Worm (Caenorhabditis elegans) whole organism, L4 larva: Measurements from ENCODE around the gene abcf-2.

Experiments
- F26F4.8 ChIP-seq: fragments of 200-800 bp; sonication (Bioruptor generic); conservative IDR thresholded peaks from 2 replicates; pipeline ENCODE4 v1.3.6; 2022; ENCODE audit warnings: missing genetic modification characterization, missing compliant biosample characterization
- F44E2.7 ChIP-seq: fragments of 200-800 bp; sonication (Bioruptor generic); IDR thresholded peaks from 2 replicates; pipeline ENCODE4 v2.1.2; 2022; ENCODE audit warnings: missing genetic modification characterization, missing compliant biosample characterization
- F49E8.2 ChIP-seq: sonication (generic microtip); optimal IDR thresholded peaks from 2 replicates; lab custom pipeline; 2016; ENCODE audit warnings: missing compliant biosample characterization, mild to moderate bottlenecking, missing genetic modification characterization, borderline replicate concordance
- T26A8.4 ChIP-seq: fragments of 200-800 bp; sonication (Bioruptor generic); IDR thresholded peaks from 2 replicates; pipeline ENCODE4 v1.3.6; 2022; ENCODE audit warnings: missing genetic modification characterization, missing compliant biosample characterization
- Y48G9A.11 ChIP-seq: fragments of 200-800 bp; sonication (Bioruptor generic); IDR thresholded peaks from 2 replicates; pipeline ENCODE4 v1.3.6; 2022; ENCODE audit warnings: missing genetic modification reagents, missing genetic modification characterization, missing compliant biosample characterization
- Y75B8A.6 ChIP-seq: fragments of 200-800 bp; sonication (Bioruptor generic); IDR thresholded peaks from 2 replicates; pipeline ENCODE4 v1.3.6; 2022; ENCODE audit warnings: missing genetic modification reagents, missing genetic modification characterization, missing compliant biosample characterization
- aha-1 ChIP-seq: fragments of 150-350 bp; peaks from one replicate; lab custom pipeline; 2014; ENCODE audit warnings: missing biosample characterization, missing genetic modification characterization
- attf-4 ChIP-seq: sonication (generic microtip); optimal IDR thresholded peaks from 3 replicates; lab custom pipeline; 2017; ENCODE audit warnings: missing biosample characterization, missing genetic modification characterization
- ceh-44 ChIP-seq: fragments of 200-800 bp; sonication (Bioruptor generic); IDR thresholded peaks from 2 replicates; pipeline ENCODE4 v1.3.6; 2022; ENCODE audit warnings: missing genetic modification reagents, missing genetic modification characterization, missing compliant biosample characterization
- daf-16 ChIP-seq, 3 experiments: sonication (generic microtip); optimal IDR thresholded peaks; 2 replicates each; lab custom pipeline; 2016 to 2017; ENCODE audit warnings: missing genetic modification characterization in 3 of 3, missing genetic modification reagents in 3 of 3, mild to moderate bottlenecking in 2 of 3, missing compliant biosample characterization in 2 of 3, missing biosample characterization in 1 of 3, moderate library complexity in 1 of 3
- dmd-8 ChIP-seq: fragments of 200-800 bp; sonication (Bioruptor generic); IDR thresholded peaks from 2 replicates; pipeline ENCODE4 v1.3.6; 2022; ENCODE audit warnings: missing genetic modification characterization, missing compliant biosample characterization
- lim-7 ChIP-seq: fragments of 200-800 bp; sonication (Bioruptor generic); IDR thresholded peaks from 2 replicates; pipeline ENCODE4 v1.3.6; 2022; ENCODE audit warnings: missing genetic modification characterization, missing compliant biosample characterization
- lin-1 ChIP-seq: fragments of 200-800 bp; sonication (Bioruptor generic); IDR thresholded peaks from 2 replicates; pipeline ENCODE4 v1.3.6; 2022; ENCODE audit warnings: missing genetic modification reagents, missing genetic modification characterization, missing compliant biosample characterization
- lin-13 ChIP-seq: fragments of 150-350 bp; optimal IDR thresholded peaks from 2 replicates; lab custom pipeline; 2014; ENCODE audit warnings: missing biosample characterization, missing genetic modification reagents, missing genetic modification characterization
- lin-38 ChIP-seq: fragments of 200-800 bp; sonication (Bioruptor generic); IDR thresholded peaks from 2 replicates; pipeline ENCODE4 v1.3.6; 2022; ENCODE audit warnings: missing genetic modification reagents, missing genetic modification characterization, missing compliant biosample characterization
- mes-2 ChIP-seq: sonication (generic microtip); optimal IDR thresholded peaks from 2 replicates; lab custom pipeline; 2016; ENCODE audit warnings: missing genotype, mild to moderate bottlenecking, missing genetic modification characterization, missing compliant biosample characterization; ENCODE audit not compliant: poor library complexity, severe bottlenecking
- nhr-42 ChIP-seq: fragments of 200-800 bp; sonication (Bioruptor generic); IDR thresholded peaks from 2 replicates; pipeline ENCODE4 v1.3.6; 2022; ENCODE audit warnings: missing genetic modification characterization, missing compliant biosample characterization
- nhr-48 ChIP-seq: sonication (generic microtip); optimal IDR thresholded peaks from 2 replicates; lab custom pipeline; 2016; ENCODE audit warnings: mild to moderate bottlenecking, missing genetic modification characterization, missing compliant biosample characterization
- pha-4 ChIP-seq, 2 experiments: fragments of 150-350 bp in 1 of 2; fragments of 200-800 bp in 1 of 2; sonication (Bioruptor generic) in 1 of 2; IDR thresholded peaks in 1 of 2; optimal IDR thresholded peaks in 1 of 2; 2 replicates each; pipeline versions ENCODE4 v1.3.6 to Lab custom; 2014 to 2022; ENCODE audit warnings: missing genetic modification characterization in 2 of 2, missing genetic modification reagents in 2 of 2, missing biosample characterization in 1 of 2, missing compliant biosample characterization in 1 of 2
- pqm-1 ChIP-seq: sonication (generic microtip); optimal IDR thresholded peaks from 2 replicates; lab custom pipeline; 2017; ENCODE audit warnings: missing biosample characterization, missing genetic modification characterization
- snpc-1.2 ChIP-seq: fragments of 200-800 bp; sonication (Bioruptor generic); IDR thresholded peaks from 2 replicates; pipeline ENCODE4 v1.3.6; 2022; ENCODE audit warnings: missing genetic modification reagents, missing genetic modification characterization, missing compliant biosample characterization
- spr-1 ChIP-seq: sonication (generic microtip); optimal IDR thresholded peaks from 2 replicates; lab custom pipeline; 2016; ENCODE audit warnings: mild to moderate bottlenecking, missing genetic modification characterization, missing compliant biosample characterization
- spr-3 ChIP-seq: fragments of 200-800 bp; sonication (Bioruptor generic); optimal IDR thresholded peaks from 2 replicates; lab custom pipeline; 2018; ENCODE audit warnings: mild to moderate bottlenecking, missing genetic modification characterization, missing compliant biosample characterization
- tra-1 ChIP-seq: fragments of 200-800 bp; sonication (Bioruptor generic); IDR thresholded peaks from 2 replicates; pipeline ENCODE4 v1.3.6; 2022; ENCODE audit warnings: missing genetic modification reagents, missing genetic modification characterization, missing compliant biosample characterization
- unc-130 ChIP-seq: sonication (generic microtip); optimal IDR thresholded peaks from 2 replicates; lab custom pipeline; 2016; ENCODE audit warnings: missing genetic modification reagents, missing genetic modification characterization, missing compliant biosample characterization
- vab-7 ChIP-seq: fragments of 200-800 bp; sonication (Bioruptor generic); IDR thresholded peaks from 2 replicates; pipeline ENCODE4 v1.3.6; 2022; ENCODE audit warnings: missing genetic modification reagents, missing genetic modification characterization, missing compliant biosample characterization
- zip-2 ChIP-seq: fragments of 150-350 bp; optimal IDR thresholded peaks from 2 replicates; lab custom pipeline; 2014; ENCODE audit warnings: missing biosample characterization, missing genetic modification characterization

Gene abcf-2

ce11 chrIII:13411202-13411601, 50.8 kb downstream of the abcf-2 start:
- TF ChIP-seq pha-4 (GFP tag; IDR thresholded peaks at IDR 0.05; lab: Robert Waterston, UW) = 0 out of 2 replicates have a peak, but pooled peaks have one; percentile 31
- TF ChIP-seq pha-4 (tag; optimal IDR thresholded peaks at IDR 0.05; lab: Kevin White, UChicago) = no peak
- 0 out of 2 replicates have a peak, but pooled peaks have one; percentile 12 for TF ChIP-seq tra-1 (GFP tag; lab: Robert Waterston, UW)
- peak; percentile 7 for TF ChIP-seq nhr-48 (tag; lab: Kevin White, UChicago)
- TF ChIP-seq dmd-8 (GFP tag; lab: Robert Waterston, UW) = peak; percentile 82
- no peak for TF ChIP-seq pqm-1 (tag; lab: Kevin White, UChicago)
- TF ChIP-seq aha-1 (tag; lab: Kevin White, UChicago) = no peak
- TF ChIP-seq daf-16 (GFP tag; optimal IDR thresholded peaks at IDR 0.05; lab: Kevin White, UChicago) = peak in 1 of 2 experiments; percentile 42
- TF ChIP-seq daf-16 (tag; optimal IDR thresholded peaks at IDR 0.05; lab: Kevin White, UChicago) = no peak
- TF ChIP-seq F44E2.7 (GFP tag; lab: Robert Waterston, UW) = peak; percentile 59; the same call in 1 of the 2 replicates
- TF ChIP-seq attf-4 (tag; lab: Kevin White, UChicago) = no peak
- peak; percentile 24; the same call in 1 of the 2 replicates for TF ChIP-seq Y48G9A.11 (GFP tag; lab: Robert Waterston, UW)
- 0 out of 2 replicates have a peak, but pooled peaks have one; percentile 30 for TF ChIP-seq T26A8.4 (GFP tag; lab: Robert Waterston, UW)
- TF ChIP-seq vab-7 = peak; percentile 62; the same call in 1 of the 2 replicates
- peak; percentile 23 for TF ChIP-seq lin-13 (GFP tag; lab: Kevin White, UChicago)
- 0 out of 2 replicates have a peak, but pooled peaks have one; percentile 33 for TF ChIP-seq snpc-1.2 (GFP tag; lab: Robert Waterston, UW)
- TF ChIP-seq ceh-44 (GFP tag; lab: Robert Waterston, UW) = peak; percentile 41; the same call in 1 of the 2 replicates
- TF ChIP-seq lin-38 (GFP tag; lab: Robert Waterston, UW) = no peak
- TF ChIP-seq spr-1 (tag; lab: Kevin White, UChicago) = peak; percentile 9
- TF ChIP-seq spr-3 = peak; percentile 28
- no peak for TF ChIP-seq lin-1 (GFP tag; lab: Robert Waterston, UW)
- no peak for TF ChIP-seq nhr-42 (GFP tag; lab: Robert Waterston, UW)
- TF ChIP-seq Y75B8A.6 (GFP tag; lab: Robert Waterston, UW) = 0 out of 2 replicates have a peak, but pooled peaks have one; percentile 28
- peak; percentile 28 for TF ChIP-seq F49E8.2
- no peak for TF ChIP-seq unc-130 (GFP tag; lab: Kevin White, UChicago)
- peak; percentile 81 for TF ChIP-seq lim-7 (GFP tag; lab: Robert Waterston, UW)
- TF ChIP-seq zip-2 = peak; percentile 3
- TF ChIP-seq mes-2 (tag; lab: Kevin White, UChicago) = peak; percentile 40
- 0 out of 2 replicates have a peak, but pooled peaks have one; percentile 31 for TF ChIP-seq F26F4.8 (GFP tag; lab: Robert Waterston, UW)

ce11 chrIII:13409498-13409897, 52.5 kb downstream of the abcf-2 start, which contains the start of gene myo-6:
TSS of gene myo-6 (plus strand) at chrIII:13409798.
- TF ChIP-seq zip-2 (no peak), pha-4 (GFP tag; IDR thresholded peaks at IDR 0.05; lab: Robert Waterston, UW) (0 out of 2 replicates have a peak, but pooled peaks have one; percentile 25), pha-4 (tag; optimal IDR thresholded peaks at IDR 0.05; lab: Kevin White, UChicago) (no peak)
